Worm (Caenorhabditis elegans) whole organism, young adult: ENCODE data around the gene F16B4.2.
A peak's percentile ranks its signal among the peaks of the same experiment; 100 is the strongest.

Experiments
- B0019.2 ChIP-seq: fragments of 200-800 bp; sonication (Bioruptor generic); conservative IDR thresholded peaks from 2 replicates; pipeline ENCODE4 v1.3.6; 2022; ENCODE audit warnings: missing genetic modification reagents, missing genetic modification characterization, missing compliant biosample characterization
- B0261.1 ChIP-seq: sonication (generic microtip); optimal IDR thresholded peaks from 2 replicates; lab custom pipeline; 2016; ENCODE audit warnings: mild to moderate bottlenecking, missing genetic modification characterization, moderate library complexity, missing compliant biosample characterization
- F22D6.2 ChIP-seq: sonication (generic microtip); optimal IDR thresholded peaks from 2 replicates; lab custom pipeline; 2016; ENCODE audit warnings: mild to moderate bottlenecking, missing genetic modification characterization, missing compliant biosample characterization
- F23B12.7 ChIP-seq: sonication (generic microtip); optimal IDR thresholded peaks from 2 replicates; lab custom pipeline; 2017; ENCODE audit warnings: missing genetic modification characterization, mild to moderate bottlenecking, missing compliant biosample characterization, antibody characterized with exemption, moderate library complexity; ENCODE audit not compliant: insufficient read depth
- F37B4.10 ChIP-seq: fragments of 200-800 bp; sonication (Bioruptor generic); IDR thresholded peaks from 2 replicates; pipeline ENCODE4 v1.3.6; 2022; ENCODE audit warnings: missing genetic modification characterization, missing compliant biosample characterization
- Y53G8AR.9 ChIP-seq: fragments of 200-800 bp; sonication (Bioruptor generic); conservative IDR thresholded peaks from 2 replicates; pipeline ENCODE4 v1.3.6; 2022; ENCODE audit warnings: missing genetic modification reagents, missing genetic modification characterization, missing compliant biosample characterization
- akir-1 ChIP-seq: fragments of 200-800 bp; sonication (Bioruptor generic); optimal IDR thresholded peaks from 2 replicates; lab custom pipeline; 2018; ENCODE audit warnings: mild to moderate bottlenecking, missing genetic modification characterization, moderate library complexity, missing compliant biosample characterization
- atf-7 ChIP-seq: sonication (generic microtip); optimal IDR thresholded peaks from 2 replicates; lab custom pipeline; 2017; ENCODE audit warnings: mild to moderate bottlenecking, missing genetic modification characterization, missing compliant biosample characterization
- cebp-1 ChIP-seq, 2 experiments: fragments of 200-800 bp in 1 of 2; sonication (Bioruptor generic) in 1 of 2; sonication (generic microtip) in 1 of 2; IDR thresholded peaks in 1 of 2; optimal IDR thresholded peaks in 1 of 2; 2 replicates each; pipeline versions ENCODE4 v1.3.6 to Lab custom; 2017 to 2022; ENCODE audit warnings: missing compliant biosample characterization in 2 of 2, missing genetic modification characterization in 2 of 2, mild to moderate bottlenecking in 1 of 2, missing genetic modification reagents in 1 of 2, moderate library complexity in 1 of 2
- ceh-58 ChIP-seq: fragments of 200-800 bp; sonication (Bioruptor generic); IDR thresholded peaks from 2 replicates; pipeline ENCODE4 v1.3.6; 2022; ENCODE audit warnings: missing genetic modification characterization, missing compliant biosample characterization
- ceh-79 ChIP-seq: sonication (generic microtip); optimal IDR thresholded peaks from 2 replicates; lab custom pipeline; 2017; ENCODE audit warnings: mild to moderate bottlenecking, missing genetic modification characterization, missing compliant biosample characterization
- dpff-1 ChIP-seq: sonication (generic microtip); optimal IDR thresholded peaks from 2 replicates; lab custom pipeline; 2017; ENCODE audit warnings: mild to moderate bottlenecking, missing genetic modification characterization, missing compliant biosample characterization
- dpl-1 ChIP-seq: fragments of 150-350 bp; optimal IDR thresholded peaks from 2 replicates; lab custom pipeline; 2014; ENCODE audit warnings: missing biosample characterization, missing genetic modification reagents, missing genetic modification characterization
- egl-18 ChIP-seq: fragments of 200-800 bp; sonication (Bioruptor generic); IDR thresholded peaks from 2 replicates; pipeline ENCODE4 v1.3.6; 2022; ENCODE audit warnings: missing genetic modification reagents, missing genetic modification characterization, missing compliant biosample characterization
- ets-4 ChIP-seq: fragments of 200-800 bp; sonication (Bioruptor generic); optimal IDR thresholded peaks from 2 replicates; lab custom pipeline; 2018; ENCODE audit warnings: mild to moderate bottlenecking, missing genetic modification characterization, missing compliant biosample characterization
- hmg-1.2 ChIP-seq: fragments of 200-800 bp; sonication (Bioruptor generic); IDR thresholded peaks from 2 replicates; pipeline ENCODE4 v1.3.6; 2022; ENCODE audit warnings: missing genetic modification reagents, missing genetic modification characterization, missing compliant biosample characterization
- let-526 ChIP-seq: fragments of 200-800 bp; sonication (Bioruptor generic); IDR thresholded peaks from 2 replicates; pipeline ENCODE4 v1.3.6; 2022; ENCODE audit warnings: missing genetic modification reagents, missing genetic modification characterization, missing compliant biosample characterization
- let-607 ChIP-seq, 2 experiments: fragments of 200-800 bp in 1 of 2; sonication (Bioruptor generic) in 1 of 2; sonication (generic microtip) in 1 of 2; optimal IDR thresholded peaks; 2 replicates each; lab custom pipeline; 2016 to 2018; ENCODE audit warnings: mild to moderate bottlenecking in 2 of 2, missing compliant biosample characterization in 2 of 2, missing genetic modification characterization in 2 of 2, moderate library complexity in 2 of 2, missing genotype in 1 of 2
- lsl-1 ChIP-seq: fragments of 200-800 bp; sonication (Bioruptor generic); optimal IDR thresholded peaks from 2 replicates; lab custom pipeline; 2018; ENCODE audit warnings: mild to moderate bottlenecking, missing genetic modification characterization, moderate library complexity, missing compliant biosample characterization
- madf-10 ChIP-seq: sonication (generic microtip); optimal IDR thresholded peaks from 2 replicates; lab custom pipeline; 2016; ENCODE audit warnings: mild to moderate bottlenecking, missing genetic modification characterization, missing compliant biosample characterization
- madf-6 ChIP-seq: fragments of 200-800 bp; sonication (Bioruptor generic); IDR thresholded peaks from 2 replicates; pipeline ENCODE4 v1.3.6; 2022; ENCODE audit warnings: missing genetic modification reagents, missing genetic modification characterization, missing compliant biosample characterization
- madf-8 ChIP-seq: fragments of 200-800 bp; sonication (Bioruptor generic); conservative IDR thresholded peaks from 2 replicates; pipeline ENCODE4 v1.3.6; 2022; ENCODE audit warnings: missing genetic modification reagents, missing genetic modification characterization, missing compliant biosample characterization
- mel-28 ChIP-seq: sonication (generic microtip); optimal IDR thresholded peaks from 2 replicates; lab custom pipeline; 2016; ENCODE audit warnings: borderline replicate concordance, mild to moderate bottlenecking, missing genetic modification characterization, missing compliant biosample characterization
- mes-4 ChIP-seq: sonication (generic microtip); optimal IDR thresholded peaks from 2 replicates; lab custom pipeline; 2016; ENCODE audit warnings: missing genotype, missing genetic modification characterization, missing compliant biosample characterization
- nhr-179 ChIP-seq: sonication (generic microtip); optimal IDR thresholded peaks from 2 replicates; lab custom pipeline; 2016; ENCODE audit warnings: mild to moderate bottlenecking, missing genetic modification characterization, missing compliant biosample characterization
- pha-4 ChIP-seq: fragments of 150-350 bp; sonication (generic microtip); optimal IDR thresholded peaks from 2 replicates; lab custom pipeline; 2014; ENCODE audit warnings: missing biosample characterization, missing genetic modification reagents, missing genetic modification characterization
- rpc-1 ChIP-seq, 2 experiments: fragments of 150-350 bp in 1 of 2; sonication (generic microtip) in 1 of 2; optimal IDR thresholded peaks; 2 replicates each; lab custom pipeline; 2014 to 2018; ENCODE audit warnings: missing biosample characterization in 1 of 2, missing genetic modification characterization in 1 of 2, missing genetic modification reagents in 1 of 2, missing genotype in 1 of 2
- sdz-38 ChIP-seq: sonication (generic microtip); optimal IDR thresholded peaks from 2 replicates; lab custom pipeline; 2016; ENCODE audit warnings: missing genotype, missing genetic modification characterization, missing compliant biosample characterization
- snpc-3.4 ChIP-seq: sonication (generic microtip); optimal IDR thresholded peaks from 2 replicates; lab custom pipeline; 2017; ENCODE audit warnings: missing genetic modification characterization, mild to moderate bottlenecking, missing compliant biosample characterization, antibody characterized with exemption, moderate library complexity, missing genotype, missing genetic modification reagents
- ztf-18 ChIP-seq: sonication (generic microtip); optimal IDR thresholded peaks from 2 replicates; lab custom pipeline; 2016; ENCODE audit warnings: missing genotype, mild to moderate bottlenecking, missing genetic modification characterization, missing compliant biosample characterization
- ztf-25 ChIP-seq: fragments of 200-800 bp; sonication (Bioruptor generic); IDR thresholded peaks from 2 replicates; pipeline ENCODE4 v1.3.6; 2022; ENCODE audit warnings: missing genetic modification reagents, missing genetic modification characterization, missing compliant biosample characterization
- ztf-3 ChIP-seq: fragments of 200-800 bp; sonication (Bioruptor generic); optimal IDR thresholded peaks from 2 replicates; lab custom pipeline; 2018; ENCODE audit warnings: mild to moderate bottlenecking, missing genetic modification characterization, missing compliant biosample characterization

F16B4.2 gene

DNA sequence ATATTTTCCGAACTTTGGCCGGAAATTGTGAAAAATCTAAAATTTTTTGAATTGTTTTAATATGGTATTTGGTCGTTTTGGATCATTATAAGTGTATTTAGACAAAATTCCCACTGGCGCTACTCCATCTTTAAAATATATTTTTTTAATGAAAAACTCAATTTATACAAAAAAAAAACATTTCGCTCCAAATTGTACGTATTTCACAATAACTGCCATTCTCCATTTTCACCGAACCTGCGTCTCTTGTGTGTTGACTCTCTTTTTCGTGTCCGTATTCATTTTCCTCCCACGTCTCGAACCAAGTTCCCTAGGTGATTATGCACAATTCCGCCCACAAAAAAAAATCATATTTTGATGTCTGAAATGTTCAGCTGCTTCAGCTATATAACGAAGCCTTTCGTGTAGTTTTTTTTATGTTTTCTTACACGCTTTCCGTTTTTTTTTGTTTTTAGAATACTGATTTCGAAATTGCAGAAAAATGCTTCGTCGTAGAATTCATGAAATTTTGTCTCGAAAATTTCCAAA lies at the start of gene F16B4.2:
Gene F16B4.2 (plus strand): TSS at position 478 of the 528 bp plus-strand sequence.
- TF ChIP-seq cebp-1 (GFP tag; IDR thresholded peaks at IDR 0.05; lab: Robert Waterston, UW) (peak; percentile 70), cebp-1 (tag; optimal IDR thresholded peaks at IDR 0.05; lab: Kevin White, UChicago) (peak; percentile 86), ztf-18 (tag; lab: Kevin White, UChicago) (no peak)

- no peak for TF ChIP-seq sdz-38 (tag; lab: Kevin White, UChicago)
- no peak for TF ChIP-seq snpc-3.4 (tag; lab: Kevin White, UChicago)
- TF ChIP-seq F22D6.2 (tag; lab: Kevin White, UChicago) = no peak
- no peak for TF ChIP-seq rpc-1 (optimal IDR thresholded peaks at IDR 0.05; lab: Kevin White, UChicago)
- TF ChIP-seq rpc-1 (tag; optimal IDR thresholded peaks at IDR 0.05; lab: Kevin White, UChicago) = no peak
- TF ChIP-seq nhr-179 = no peak
- no peak for TF ChIP-seq mes-4 (tag; lab: Kevin White, UChicago)
- no peak for TF ChIP-seq F23B12.7 (tag; lab: Kevin White, UChicago)
- no peak for TF ChIP-seq ceh-79
- no peak for TF ChIP-seq let-607 (tag; optimal IDR thresholded peaks at IDR 0.05; lab: Kevin White, UChicago)
- TF ChIP-seq ztf-3 (GFP tag; lab: Kevin White, UChicago) = no peak
- no peak for TF ChIP-seq hmg-1.2 (GFP tag; lab: Robert Waterston, UW)
- no peak for TF ChIP-seq ceh-58 (GFP tag; lab: Robert Waterston, UW)
- TF ChIP-seq Y53G8AR.9 = no peak
- no peak for TF ChIP-seq egl-18 (GFP tag; lab: Robert Waterston, UW)
- no peak for TF ChIP-seq dpl-1
- no peak for TF ChIP-seq madf-8
- no peak for TF ChIP-seq mel-28 (tag; lab: Kevin White, UChicago)
- no peak for TF ChIP-seq ets-4 (GFP tag; lab: Kevin White, UChicago)
- TF ChIP-seq F37B4.10 (GFP tag; lab: Robert Waterston, UW) = no peak
Measured at ce11 chrV:1551143-1551542, 49.7 kb upstream of the F16B4.2 start.

DNA sequence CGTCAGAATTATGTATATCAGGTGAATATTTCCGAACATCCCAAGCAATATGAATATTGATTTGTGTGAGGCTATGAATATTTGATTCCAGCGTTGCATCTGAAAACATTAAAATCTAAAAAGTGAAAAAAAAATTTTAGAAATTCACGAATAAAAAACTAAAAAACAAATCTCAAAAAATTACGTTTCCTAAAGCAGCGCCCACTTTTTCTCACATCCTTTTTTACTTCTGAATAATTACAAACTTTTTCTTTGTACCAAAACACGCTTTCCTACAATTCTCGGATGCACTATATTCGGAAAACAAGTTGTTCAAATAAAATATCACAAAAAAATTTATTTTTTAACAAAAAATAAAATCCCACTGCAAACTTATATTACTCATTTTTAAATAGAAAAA lies 47.8 kb upstream of the F16B4.2 start, which contains the start of gene srsx-8:
Gene srsx-8 (minus strand): TSS at position 101 of the 400 bp plus-strand sequence.
- TF ChIP-seq let-526 = no peak
- TF ChIP-seq let-607 (tag; optimal IDR thresholded peaks at IDR 0.05; lab: Kevin White, UChicago) = no peak
- no peak for TF ChIP-seq akir-1 (GFP tag; lab: Kevin White, UChicago)
- no peak for TF ChIP-seq lsl-1

DNA sequence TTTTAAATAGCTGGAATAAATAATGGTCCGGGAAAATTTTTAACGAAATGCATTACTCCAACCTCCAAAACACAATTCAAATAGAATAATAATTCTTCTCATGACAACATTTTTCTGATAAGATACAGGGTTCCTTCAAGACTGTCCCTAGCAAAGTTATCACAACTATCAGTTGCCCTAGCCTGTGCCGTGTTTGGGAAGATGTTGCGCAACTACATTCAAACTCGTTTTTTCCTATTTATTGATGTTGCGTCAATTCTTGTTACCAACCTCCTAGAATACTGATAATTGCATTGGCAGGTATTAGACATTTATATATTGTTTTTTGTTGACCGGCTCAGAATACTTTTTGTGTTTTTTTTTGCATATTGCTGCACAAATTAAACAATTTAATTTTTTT lies 45.8 kb upstream of the F16B4.2 start:
- TF ChIP-seq B0261.1 (tag; lab: Kevin White, UChicago) = no peak
- no peak for TF ChIP-seq pha-4 (tag; lab: Kevin White, UChicago)
- TF ChIP-seq snpc-3.4 (tag; lab: Kevin White, UChicago) = no peak
- TF ChIP-seq ztf-25 (GFP tag; lab: Robert Waterston, UW) = no peak
- no peak for TF ChIP-seq madf-10
- TF ChIP-seq dpff-1 (tag; lab: Kevin White, UChicago) = no peak
- no peak for TF ChIP-seq atf-7 (tag; lab: Kevin White, UChicago)
- no peak for TF ChIP-seq B0019.2
- TF ChIP-seq cebp-1 (GFP tag; IDR thresholded peaks at IDR 0.05; lab: Robert Waterston, UW) = no peak
- no peak for TF ChIP-seq cebp-1 (tag; optimal IDR thresholded peaks at IDR 0.05; lab: Kevin White, UChicago)
- TF ChIP-seq madf-6 (GFP tag; lab: Robert Waterston, UW) = no peak
- no peak for TF ChIP-seq F23B12.7 (tag; lab: Kevin White, UChicago)
